Fruit fly (Drosophila melanogaster) whole organism, embryonic: ENCODE results near the gene CG33523.

Experiments
- Awh ChIP-seq: fragments of 200-800 bp; sonication (Bioruptor generic); IDR thresholded peaks from 2 replicates; pipeline ENCODE4, ENCODE4 v1.3.6; 2022; ENCODE audit warnings: missing biosample characterization, missing genetic modification characterization
- B-H2 ChIP-seq: fragments of 200-800 bp; sonication (Bioruptor generic); optimal IDR thresholded peaks from 2 replicates; lab custom pipeline; 2018; ENCODE audit warnings: missing biosample characterization, mild to moderate bottlenecking, missing genetic modification characterization
- BEAF-32 ChIP-seq: fragments of 200-800 bp; sonication (Bioruptor generic); optimal IDR thresholded peaks from 3 replicates; lab custom pipeline; 2017; ENCODE audit warnings: missing biosample characterization, missing genetic modification characterization, mild to moderate bottlenecking, moderate library complexity, missing genetic modification reagents
- Bgb ChIP-seq: fragments of 200-800 bp; sonication (Bioruptor generic); IDR thresholded peaks from 2 replicates; pipeline ENCODE4 v1.3.6; 2022; ENCODE audit warnings: missing biosample characterization, missing genetic modification characterization; ENCODE audit not compliant: partially characterized antibody
- CG10565 ChIP-seq: fragments of 200-800 bp; sonication (Bioruptor generic); optimal IDR thresholded peaks from 3 replicates; lab custom pipeline; 2016; ENCODE audit warnings: missing biosample characterization, mild to moderate bottlenecking, missing genetic modification characterization
- CG12299 ChIP-seq: fragments of 200-800 bp; sonication (Bioruptor generic); optimal IDR thresholded peaks from 2 replicates; lab custom pipeline; 2018; ENCODE audit warnings: missing biosample characterization, mild to moderate bottlenecking, missing genetic modification characterization
- CG12391 ChIP-seq: fragments of 200-800 bp; sonication (Bioruptor generic); optimal IDR thresholded peaks from 3 replicates; lab custom pipeline; 2018; ENCODE audit warnings: missing biosample characterization, mild to moderate bottlenecking, missing genetic modification characterization, moderate library complexity
- CG13624 ChIP-seq: fragments of 200-800 bp; sonication (Bioruptor generic); optimal IDR thresholded peaks from 2 replicates; lab custom pipeline; 2016; ENCODE audit warnings: missing biosample characterization, missing genetic modification characterization
- CG14710 ChIP-seq: fragments of 200-800 bp; sonication (Bioruptor generic); optimal IDR thresholded peaks from 3 replicates; lab custom pipeline; 2019; ENCODE audit warnings: missing biosample characterization, mild to moderate bottlenecking, missing genetic modification characterization, moderate library complexity
- CG15479 ChIP-seq: fragments of 200-800 bp; sonication (Bioruptor generic); optimal IDR thresholded peaks from 3 replicates; lab custom pipeline; 2019; ENCODE audit warnings: missing biosample characterization, mild to moderate bottlenecking, missing genetic modification characterization, moderate library complexity
- CG1602 ChIP-seq: fragments of 200-800 bp; sonication (Bioruptor generic); optimal IDR thresholded peaks from 3 replicates; lab custom pipeline; 2016; ENCODE audit warnings: missing biosample characterization, missing genetic modification characterization
- CG17186 ChIP-seq: fragments of 200-800 bp; sonication (Bioruptor generic); optimal IDR thresholded peaks from 3 replicates; lab custom pipeline; 2017; ENCODE audit warnings: missing biosample characterization, missing genetic modification reagents, missing genetic modification characterization
- CG17802 ChIP-seq: fragments of 200-800 bp; sonication (Bioruptor generic); optimal IDR thresholded peaks from 2 replicates; lab custom pipeline; 2018; ENCODE audit warnings: missing biosample characterization, mild to moderate bottlenecking, missing genetic modification characterization, moderate library complexity
- CG2116 ChIP-seq: fragments of 200-800 bp; sonication (Bioruptor generic); optimal IDR thresholded peaks from 3 replicates; lab custom pipeline; 2018; ENCODE audit warnings: missing biosample characterization, mild to moderate bottlenecking, missing genetic modification characterization
- CG30431 ChIP-seq: fragments of 200-800 bp; sonication (Bioruptor generic); optimal IDR thresholded peaks from 2 replicates; lab custom pipeline; 2017; ENCODE audit warnings: missing biosample characterization, missing genetic modification characterization
- CG31365 ChIP-seq: fragments of 200-800 bp; sonication (Bioruptor generic); optimal IDR thresholded peaks from 2 replicates; lab custom pipeline; 2018; ENCODE audit warnings: missing biosample characterization, mild to moderate bottlenecking, missing genetic modification characterization
- CG31441 ChIP-seq: fragments of 200-800 bp; sonication (Bioruptor generic); IDR thresholded peaks from 2 replicates; pipeline ENCODE4 v1.3.6; 2022; ENCODE audit warnings: missing biosample characterization, missing genetic modification characterization
- CG32772 ChIP-seq: fragments of 200-800 bp; sonication (Bioruptor generic); IDR thresholded peaks from 2 replicates; pipeline ENCODE4 v1.3.6; 2022; ENCODE audit warnings: missing biosample characterization, missing genetic modification characterization
- CG4820 ChIP-seq: fragments of 200-800 bp; sonication (Bioruptor generic); optimal IDR thresholded peaks from 3 replicates; lab custom pipeline; 2016; ENCODE audit warnings: missing biosample characterization, missing genetic modification characterization
- CG8765 ChIP-seq: fragments of 200-800 bp; sonication (Bioruptor generic); IDR thresholded peaks from 2 replicates; pipeline ENCODE4 v1.3.6; 2022; ENCODE audit warnings: missing biosample characterization, missing genetic modification characterization
- Camta ChIP-seq: fragments of 200-800 bp; sonication (Bioruptor generic); optimal IDR thresholded peaks from 2 replicates; lab custom pipeline; 2016; ENCODE audit warnings: missing biosample characterization, missing genetic modification characterization
- Dbx ChIP-seq: fragments of 200-800 bp; sonication (Bioruptor generic); IDR thresholded peaks from 3 replicates; pipeline ENCODE4 v1.3.6; 2022; ENCODE audit warnings: missing biosample characterization, missing genetic modification characterization
- Dref ChIP-seq: fragments of 200-800 bp; sonication (Bioruptor generic); IDR thresholded peaks from 2 replicates; pipeline ENCODE4 v1.3.6; 2022; ENCODE audit warnings: missing biosample characterization, missing genetic modification characterization
- ERR ChIP-seq: fragments of 200-800 bp; sonication (Bioruptor generic); optimal IDR thresholded peaks from 2 replicates; lab custom pipeline; 2016; ENCODE audit warnings: missing biosample characterization, missing genetic modification characterization
- HHEX ChIP-seq: fragments of 200-800 bp; sonication (Bioruptor generic); optimal IDR thresholded peaks from 3 replicates; lab custom pipeline; 2017; ENCODE audit warnings: missing biosample characterization, mild to moderate bottlenecking, missing genetic modification characterization, missing genetic modification reagents
- Hr78 ChIP-seq, 2 experiments: fragments of 200-800 bp in 1 of 2; fragments of >200 bp in 1 of 2; sonication (Bioruptor generic) in 1 of 2; optimal IDR thresholded peaks; 2 replicates each; lab custom pipeline; 2017 to 2019; ENCODE audit warnings: missing biosample characterization in 2 of 2, missing genetic modification characterization in 2 of 2, mild to moderate bottlenecking in 1 of 2, moderate library complexity in 1 of 2
- Max ChIP-seq: fragments of 200-800 bp; sonication (Bioruptor generic); optimal IDR thresholded peaks from 2 replicates; lab custom pipeline; 2016; ENCODE audit warnings: missing biosample characterization, mild to moderate bottlenecking, missing genetic modification characterization
- Nf-YB ChIP-seq: fragments of 200-800 bp; sonication (Bioruptor generic); optimal IDR thresholded peaks from 3 replicates; lab custom pipeline; 2019; ENCODE audit warnings: missing biosample characterization, mild to moderate bottlenecking, missing genetic modification characterization, moderate library complexity
- Optix ChIP-seq: fragments of 200-800 bp; sonication (Bioruptor generic); IDR thresholded peaks from 3 replicates; pipeline ENCODE4 v1.3.6; 2022; ENCODE audit warnings: missing biosample characterization, missing genetic modification characterization
- PHDP ChIP-seq: fragments of 200-800 bp; sonication (Bioruptor generic); optimal IDR thresholded peaks from 3 replicates; lab custom pipeline; 2018; ENCODE audit warnings: missing biosample characterization, mild to moderate bottlenecking, missing genetic modification characterization, moderate library complexity
- Trl ChIP-seq, 3 experiments: fragments of >200 bp in 2 of 3; fragments of 200-800 bp in 1 of 3; sonication (Bioruptor generic) in 1 of 3; optimal IDR thresholded peaks; 2 replicates in 1 of 3; 3 replicates in 2 of 3; lab custom pipeline; 2016 to 2017; ENCODE audit warnings: missing biosample characterization in 1 of 3, missing genetic modification characterization in 1 of 3
- Usf ChIP-seq: fragments of 200-800 bp; sonication (Bioruptor generic); optimal IDR thresholded peaks from 2 replicates; lab custom pipeline; 2017; ENCODE audit warnings: missing genotype, missing biosample characterization, missing genetic modification characterization
- ci ChIP-seq: fragments of 200-800 bp; sonication (Bioruptor generic); IDR thresholded peaks from 3 replicates; pipeline ENCODE4 v1.3.6; 2022; ENCODE audit warnings: missing biosample characterization, missing genetic modification characterization
- danr ChIP-seq: fragments of 200-800 bp; sonication (Bioruptor generic); IDR thresholded peaks from 2 replicates; pipeline ENCODE4 v1.3.6; 2022; ENCODE audit warnings: missing biosample characterization, missing genetic modification characterization
- dmrt11E ChIP-seq: fragments of 200-800 bp; sonication (Bioruptor generic); optimal IDR thresholded peaks from 3 replicates; lab custom pipeline; 2018; ENCODE audit warnings: missing biosample characterization, mild to moderate bottlenecking, missing genetic modification characterization, moderate library complexity
- eve ChIP-seq, 2 experiments: fragments of >200 bp; optimal IDR thresholded peaks; 2 replicates each; lab custom pipeline; 2017; ENCODE audit warnings: missing biosample characterization in 2 of 2, missing genetic modification characterization in 2 of 2
- fd64A ChIP-seq: fragments of 200-800 bp; sonication (Bioruptor generic); optimal IDR thresholded peaks from 3 replicates; lab custom pipeline; 2018; ENCODE audit warnings: missing biosample characterization, mild to moderate bottlenecking, missing genetic modification characterization
- hkb ChIP-seq, 2 experiments: fragments of 200-800 bp in 1 of 2; fragments of >200 bp in 1 of 2; sonication (Bioruptor generic) in 1 of 2; IDR thresholded peaks in 1 of 2; optimal IDR thresholded peaks in 1 of 2; 2 replicates each; pipeline versions ENCODE4 v1.3.6 to Lab custom; 2017 to 2022; ENCODE audit warnings: missing biosample characterization in 1 of 2, missing genetic modification characterization in 1 of 2
- kni ChIP-seq: fragments of 200-800 bp; sonication (Bioruptor generic); optimal IDR thresholded peaks from 3 replicates; lab custom pipeline; 2017; ENCODE audit warnings: mild to moderate bottlenecking, missing biosample characterization, missing genetic modification reagents, missing genetic modification characterization
- mld ChIP-seq: fragments of 200-800 bp; sonication (Bioruptor generic); IDR thresholded peaks from 3 replicates; pipeline ENCODE4 v1.3.6; 2022; ENCODE audit warnings: missing biosample characterization, missing genetic modification characterization; ENCODE audit not compliant: partially characterized antibody
- nau ChIP-seq: fragments of 200-800 bp; sonication (Bioruptor generic); optimal IDR thresholded peaks from 3 replicates; lab custom pipeline; 2017; ENCODE audit warnings: missing biosample characterization, mild to moderate bottlenecking, missing genetic modification characterization, missing genetic modification reagents
- sens ChIP-seq: fragments of 200-800 bp; sonication (Bioruptor generic); peaks from one replicate; lab custom pipeline; 2016; ENCODE audit warnings: missing biosample characterization, missing genetic modification characterization
- sisA ChIP-seq: fragments of 200-800 bp; sonication (Bioruptor generic); IDR thresholded peaks from 2 replicates; pipeline ENCODE4 v1.3.6; 2022; ENCODE audit warnings: missing biosample characterization, missing genetic modification characterization
- slbo ChIP-seq: fragments of 200-800 bp; sonication (Bioruptor generic); IDR thresholded peaks from 2 replicates; pipeline ENCODE4 v1.3.6; 2022; ENCODE audit warnings: missing biosample characterization, missing genetic modification characterization
- sqz ChIP-seq: fragments of 200-800 bp; sonication (Bioruptor generic); optimal IDR thresholded peaks from 3 replicates; lab custom pipeline; 2018; ENCODE audit warnings: missing biosample characterization, mild to moderate bottlenecking, missing genetic modification characterization
- trh ChIP-seq: fragments of 200-800 bp; sonication (Bioruptor generic); optimal IDR thresholded peaks from 2 replicates; lab custom pipeline; 2016; ENCODE audit warnings: missing biosample characterization, missing genetic modification characterization
- vvl ChIP-seq: fragments of 200-800 bp; sonication (Bioruptor generic); IDR thresholded peaks from 2 replicates; pipeline ENCODE4 v1.3.6; 2022; ENCODE audit warnings: missing biosample characterization, missing genetic modification characterization
- wek ChIP-seq: fragments of 200-800 bp; sonication (Bioruptor generic); optimal IDR thresholded peaks from 3 replicates; lab custom pipeline; 2018; ENCODE audit warnings: missing biosample characterization, mild to moderate bottlenecking, missing genetic modification characterization, moderate library complexity
- zfh2 ChIP-seq: fragments of 200-800 bp; sonication (Bioruptor generic); optimal IDR thresholded peaks from 2 replicates; lab custom pipeline; 2016; ENCODE audit warnings: missing biosample characterization, missing genetic modification characterization

The CG33523 gene

DNA sequence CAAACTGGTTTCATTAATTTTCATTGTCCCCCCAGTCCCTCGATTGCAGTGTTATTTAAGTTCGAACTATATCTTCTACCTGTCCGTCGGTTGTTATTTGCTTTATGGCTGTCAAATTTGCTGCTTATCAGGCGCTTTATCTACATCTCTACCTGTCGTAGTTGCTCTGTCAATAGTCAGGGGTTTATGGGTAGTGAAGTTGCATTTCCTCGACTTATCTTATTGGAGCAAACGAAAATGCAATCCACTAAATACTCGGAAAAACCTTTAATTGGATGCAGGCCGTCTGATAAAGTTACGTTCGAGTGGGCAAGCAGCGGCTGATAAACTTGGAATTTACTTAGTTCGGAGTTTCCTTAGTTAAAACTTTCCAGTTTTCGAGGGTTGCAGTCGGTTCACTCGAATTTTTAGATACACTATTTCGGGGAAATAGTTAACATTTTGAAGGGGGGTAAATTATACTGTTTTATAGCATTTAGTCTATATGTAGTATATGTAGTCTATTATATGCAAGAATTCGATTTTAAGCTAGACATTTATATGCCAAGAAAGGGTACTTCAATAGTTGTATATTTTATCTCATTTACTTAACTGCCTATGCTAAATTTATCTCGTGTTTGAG is 23.6 kb downstream of the CG33523 start (continued):
- TF ChIP-seq Hr78 (GFP tag; optimal IDR thresholded peaks at IDR 0.05; lab: Kevin White, UChicago), result peak in 1 of 2 experiments; percentile 15
- TF ChIP-seq CG8765 (GFP tag; lab: Robert Waterston, UW), result no peak
- no peak for TF ChIP-seq ERR (GFP tag; lab: Kevin White, UChicago)
- no peak for TF ChIP-seq hkb (optimal IDR thresholded peaks at IDR 0.05; lab: Kevin White, UChicago)
- TF ChIP-seq hkb (GFP tag; IDR thresholded peaks at IDR 0.05; lab: Robert Waterston, UW), result no peak
- TF ChIP-seq Dref (GFP tag; lab: Robert Waterston, UW), result no peak
- no peak for TF ChIP-seq CG31441 (GFP tag; lab: Robert Waterston, UW)
- no peak for TF ChIP-seq CG10565 (GFP tag; lab: Kevin White, UChicago)
- TF ChIP-seq CG31365, result no peak
- TF ChIP-seq vvl (GFP tag; lab: Robert Waterston, UW), result no peak
- TF ChIP-seq HHEX (GFP tag; lab: Kevin White, UChicago), result no peak
- no peak for TF ChIP-seq CG1602 (GFP tag; lab: Kevin White, UChicago)
- TF ChIP-seq PHDP (tag; lab: Kevin White, UChicago), result no peak
- TF ChIP-seq danr (GFP tag; lab: Robert Waterston, UW), result no peak
- no peak for TF ChIP-seq CG13624 (GFP tag; lab: Kevin White, UChicago)
- no peak for TF ChIP-seq CG2116 (GFP tag; lab: Kevin White, UChicago)
- TF ChIP-seq sqz, result peak; percentile 3
- no peak for TF ChIP-seq mld (GFP tag; lab: Robert Waterston, UW)
- no peak for TF ChIP-seq CG17186 (GFP tag; lab: Kevin White, UChicago)
- no peak for TF ChIP-seq Usf (GFP tag; lab: Kevin White, UChicago)
- peak in 1 of 2 experiments; percentile 46 for TF ChIP-seq eve (GFP tag; optimal IDR thresholded peaks at IDR 0.05; lab: Kevin White, UChicago)
- TF ChIP-seq zfh2 (GFP tag; lab: Kevin White, UChicago), result no peak
- TF ChIP-seq Camta (GFP tag; lab: Kevin White, UChicago), result no peak
- TF ChIP-seq sisA (GFP tag; lab: Robert Waterston, UW), result no peak
- no peak for TF ChIP-seq Awh (GFP tag; lab: Robert Waterston, UW)
- TF ChIP-seq Dbx (GFP tag; lab: Robert Waterston, UW), result no peak
- peak; percentile 12 for TF ChIP-seq CG14710 (tag; lab: Kevin White, UChicago)
- TF ChIP-seq CG12391 (tag; lab: Kevin White, UChicago), result no peak
- no peak for TF ChIP-seq slbo
- TF ChIP-seq wek (GFP tag; lab: Kevin White, UChicago), result peak; percentile 10
- TF ChIP-seq CG15479 (GFP tag; lab: Kevin White, UChicago), result peak; percentile 14
- no peak for TF ChIP-seq Nf-YB (GFP tag; lab: Kevin White, UChicago)
- peak; percentile 85 for TF ChIP-seq kni (GFP tag; lab: Kevin White, UChicago)
- TF ChIP-seq trh, result no peak
- no peak for TF ChIP-seq CG32772
- no peak for TF ChIP-seq CG4820
- TF ChIP-seq CG30431, result no peak
- TF ChIP-seq Max, result no peak
- no peak for TF ChIP-seq BEAF-32
- no peak for TF ChIP-seq Trl (optimal IDR thresholded peaks at IDR 0.05; lab: Kevin White, UChicago)
- TF ChIP-seq Trl (GFP tag; optimal IDR thresholded peaks at IDR 0.05; lab: Kevin White, UChicago), result no peak
- TF ChIP-seq sens (GFP tag; lab: Kevin White, UChicago), result peak; percentile 64
- TF ChIP-seq B-H2, result no peak
- TF ChIP-seq Bgb (GFP tag; lab: Robert Waterston, UW), result no peak
- TF ChIP-seq fd64A (GFP tag; lab: Kevin White, UChicago), result peak; percentile 64
- peak; percentile 5 for TF ChIP-seq dmrt11E (tag; lab: Kevin White, UChicago)
- no peak for TF ChIP-seq CG17802
- no peak for TF ChIP-seq nau (GFP tag; lab: Kevin White, UChicago)
- TF ChIP-seq CG12299 (tag; lab: Kevin White, UChicago), result no peak
- no peak for TF ChIP-seq Optix (GFP tag; lab: Robert Waterston, UW)
- TF ChIP-seq ci, result peak; percentile 46; the same call in 1 of the 3 replicates
